Fruit fly (Drosophila melanogaster) whole organism, embryonic: Measurements from ENCODE around the gene CG5021.

Experiments
- Atf3 ChIP-seq: fragments of 200-800 bp; sonication (Bioruptor generic); optimal IDR thresholded peaks from 3 replicates; lab custom pipeline; 2016; ENCODE audit warnings: missing biosample characterization, missing genetic modification characterization
- Bdp1 ChIP-seq: fragments of 200-800 bp; sonication (Bioruptor generic); optimal IDR thresholded peaks from 3 replicates; lab custom pipeline; 2016; ENCODE audit warnings: missing biosample characterization, missing genetic modification characterization
- CG11695 ChIP-seq: fragments of 200-800 bp; sonication (Bioruptor generic); IDR thresholded peaks from 3 replicates; pipeline ENCODE4 v1.3.6; 2022; ENCODE audit warnings: missing biosample characterization, missing genetic modification characterization
- CG13894 ChIP-seq: fragments of 200-800 bp; sonication (Bioruptor generic); optimal IDR thresholded peaks from 3 replicates; lab custom pipeline; 2018; ENCODE audit warnings: missing biosample characterization, mild to moderate bottlenecking, missing genetic modification characterization, moderate library complexity
- CG14014 ChIP-seq: fragments of 200-800 bp; sonication (Bioruptor generic); IDR thresholded peaks from 2 replicates; pipeline ENCODE4 v1.3.6; 2022; ENCODE audit warnings: missing biosample characterization, missing genetic modification characterization
- CG14667 ChIP-seq: fragments of 200-800 bp; sonication (Bioruptor generic); IDR thresholded peaks from 2 replicates; pipeline ENCODE4 v1.3.6; 2022; ENCODE audit warnings: missing biosample characterization, missing genetic modification characterization
- CG15696 ChIP-seq: fragments of 200-800 bp; sonication (Bioruptor generic); optimal IDR thresholded peaks from 2 replicates; lab custom pipeline; 2019; ENCODE audit warnings: missing biosample characterization, mild to moderate bottlenecking, missing genetic modification characterization, moderate library complexity
- CG1603 ChIP-seq: fragments of 200-800 bp; sonication (Bioruptor generic); optimal IDR thresholded peaks from 2 replicates; lab custom pipeline; 2019; ENCODE audit warnings: missing biosample characterization, mild to moderate bottlenecking, missing genetic modification characterization, moderate library complexity
- CG17361 ChIP-seq: fragments of 200-800 bp; sonication (Bioruptor generic); IDR thresholded peaks from 3 replicates; pipeline ENCODE4 v1.3.6; 2022; ENCODE audit warnings: missing biosample characterization, missing genetic modification characterization
- CG2129 ChIP-seq: fragments of 200-800 bp; sonication (Bioruptor generic); IDR thresholded peaks from 2 replicates; pipeline ENCODE4 v1.3.6; 2022; ENCODE audit warnings: missing biosample characterization, missing genetic modification characterization; ENCODE audit not compliant: partially characterized antibody
- CG2199 ChIP-seq: fragments of 200-800 bp; sonication (Bioruptor generic); IDR thresholded peaks from 3 replicates; pipeline ENCODE4 v1.3.6; 2022; ENCODE audit warnings: missing biosample characterization, missing genetic modification characterization
- CG30403 ChIP-seq: fragments of 200-800 bp; sonication (Bioruptor generic); optimal IDR thresholded peaks from 3 replicates; lab custom pipeline; 2016; ENCODE audit warnings: missing biosample characterization, missing genetic modification characterization
- CG4328 ChIP-seq: fragments of 200-800 bp; sonication (Bioruptor generic); optimal IDR thresholded peaks from 3 replicates; lab custom pipeline; 2017; ENCODE audit warnings: missing biosample characterization, missing genetic modification reagents, missing genetic modification characterization
- CG4617 ChIP-seq: fragments of 200-800 bp; sonication (Bioruptor generic); optimal IDR thresholded peaks from 3 replicates; lab custom pipeline; 2016; ENCODE audit warnings: missing biosample characterization, missing genetic modification characterization, borderline replicate concordance
- CG5245 ChIP-seq: fragments of 200-800 bp; sonication (Bioruptor generic); optimal IDR thresholded peaks from 3 replicates; lab custom pipeline; 2016; ENCODE audit warnings: missing biosample characterization, missing genetic modification characterization
- CG6175 ChIP-seq: fragments of 200-800 bp; sonication (Bioruptor generic); IDR thresholded peaks from 3 replicates; pipeline ENCODE4 v1.3.6; 2022; ENCODE audit warnings: missing biosample characterization, missing genetic modification characterization
- CG7372 ChIP-seq: fragments of 200-800 bp; sonication (Bioruptor generic); IDR thresholded peaks from 2 replicates; pipeline ENCODE4 v1.3.6; 2022; ENCODE audit warnings: missing biosample characterization, missing genetic modification characterization
- CG7987 ChIP-seq: fragments of 200-800 bp; sonication (Bioruptor generic); optimal IDR thresholded peaks from 2 replicates; lab custom pipeline; 2018; ENCODE audit warnings: missing biosample characterization, mild to moderate bottlenecking, missing genetic modification characterization, moderate library complexity
- CG8359 ChIP-seq: fragments of 200-800 bp; sonication (Bioruptor generic); optimal IDR thresholded peaks from 2 replicates; lab custom pipeline; 2017; ENCODE audit warnings: missing biosample characterization, mild to moderate bottlenecking, missing genetic modification characterization, borderline replicate concordance
- CG8765 ChIP-seq: fragments of 200-800 bp; sonication (Bioruptor generic); IDR thresholded peaks from 2 replicates; pipeline ENCODE4 v1.3.6; 2022; ENCODE audit warnings: missing biosample characterization, missing genetic modification characterization
- CTCF ChIP-seq: fragments of 200-800 bp; sonication (Bioruptor generic); optimal IDR thresholded peaks from 2 replicates; lab custom pipeline; 2017; ENCODE audit warnings: missing biosample characterization, mild to moderate bottlenecking, missing genetic modification characterization, moderate library complexity
- CrebB ChIP-seq: fragments of 200-800 bp; sonication (Bioruptor generic); optimal IDR thresholded peaks from 3 replicates; lab custom pipeline; 2018; ENCODE audit warnings: missing biosample characterization, mild to moderate bottlenecking, missing genetic modification characterization
- Dref ChIP-seq: fragments of 200-800 bp; sonication (Bioruptor generic); IDR thresholded peaks from 2 replicates; pipeline ENCODE4 v1.3.6; 2022; ENCODE audit warnings: missing biosample characterization, missing genetic modification characterization
- Ets65A ChIP-seq: fragments of 200-800 bp; sonication (Bioruptor generic); peaks from one replicate; lab custom pipeline; 2016; ENCODE audit warnings: missing biosample characterization, missing genetic modification characterization
- Hr51 ChIP-seq, 2 experiments: fragments of 200-800 bp; sonication (Bioruptor generic); optimal IDR thresholded peaks; 2 replicates in 1 of 2; 3 replicates in 1 of 2; lab custom pipeline; 2016 to 2018; ENCODE audit warnings: missing biosample characterization in 2 of 2, missing genetic modification characterization in 2 of 2, mild to moderate bottlenecking in 1 of 2, moderate library complexity in 1 of 2
- Lim3 ChIP-seq: fragments of 200-800 bp; sonication (Bioruptor generic); IDR thresholded peaks from 2 replicates; pipeline ENCODE4 v1.3.6; 2022; ENCODE audit warnings: missing biosample characterization, missing genetic modification characterization
- Nf-YC ChIP-seq: fragments of 200-800 bp; optimal IDR thresholded peaks from 3 replicates; lab custom pipeline; 2019; ENCODE audit warnings: missing biosample characterization, mild to moderate bottlenecking, missing genetic modification characterization, moderate library complexity
- Rfx ChIP-seq: fragments of 200-800 bp; sonication (Bioruptor generic); IDR thresholded peaks from 2 replicates; pipeline ENCODE4 v1.3.6; 2022; ENCODE audit warnings: missing biosample characterization, missing genetic modification characterization
- Ssrp ChIP-seq: fragments of 200-800 bp; sonication (Bioruptor generic); optimal IDR thresholded peaks from 2 replicates; lab custom pipeline; 2018; ENCODE audit warnings: missing biosample characterization, mild to moderate bottlenecking, missing genetic modification characterization, moderate library complexity
- TFAM ChIP-seq: fragments of 200-800 bp; sonication (Bioruptor generic); optimal IDR thresholded peaks from 2 replicates; lab custom pipeline; 2017; ENCODE audit warnings: missing biosample characterization, missing genetic modification characterization, inconsistent platforms
- Vsx1 ChIP-seq: fragments of 200-800 bp; sonication (Bioruptor generic); optimal IDR thresholded peaks from 2 replicates; lab custom pipeline; 2017; ENCODE audit warnings: missing biosample characterization, mild to moderate bottlenecking, missing genetic modification characterization, missing genetic modification reagents
- YL-1 ChIP-seq: fragments of 200-800 bp; sonication (Bioruptor generic); optimal IDR thresholded peaks from 3 replicates; lab custom pipeline; 2017; ENCODE audit warnings: missing biosample characterization, mild to moderate bottlenecking, missing genetic modification characterization
- al ChIP-seq: fragments of 200-800 bp; sonication (Bioruptor generic); IDR thresholded peaks from 2 replicates; pipeline ENCODE4 v1.3.6; 2022; ENCODE audit warnings: missing biosample characterization, missing genetic modification characterization
- disco-r ChIP-seq: fragments of 200-800 bp; sonication (Bioruptor generic); optimal IDR thresholded peaks from 2 replicates; lab custom pipeline; 2016; ENCODE audit warnings: missing biosample characterization, missing genetic modification characterization
- dmrt11E ChIP-seq: fragments of 200-800 bp; sonication (Bioruptor generic); optimal IDR thresholded peaks from 3 replicates; lab custom pipeline; 2018; ENCODE audit warnings: missing biosample characterization, mild to moderate bottlenecking, missing genetic modification characterization, moderate library complexity
- esg ChIP-seq: fragments of 200-800 bp; sonication (Bioruptor generic); conservative IDR thresholded peaks from 2 replicates; pipeline ENCODE4 v1.3.6; 2022; ENCODE audit warnings: missing biosample characterization, missing genetic modification characterization
- exex ChIP-seq: fragments of 200-800 bp; sonication (Bioruptor generic); optimal IDR thresholded peaks from 4 replicates; lab custom pipeline; 2018; ENCODE audit warnings: missing biosample characterization, mild to moderate bottlenecking, missing genetic modification characterization, moderate library complexity
- fd102C ChIP-seq: fragments of 200-800 bp; sonication (Bioruptor generic); optimal IDR thresholded peaks from 2 replicates; lab custom pipeline; 2018; ENCODE audit warnings: missing biosample characterization, mild to moderate bottlenecking, missing genetic modification characterization, moderate library complexity
- fru ChIP-seq: fragments of >200 bp; optimal IDR thresholded peaks from 2 replicates; lab custom pipeline; 2017
- gce ChIP-seq: fragments of 200-800 bp; sonication (Bioruptor generic); IDR thresholded peaks from 3 replicates; pipeline ENCODE4 v1.3.6; 2022; ENCODE audit warnings: missing biosample characterization, missing genetic modification characterization
- hb ChIP-seq: fragments of 200-800 bp; sonication (Bioruptor generic); IDR thresholded peaks from 3 replicates; pipeline ENCODE4 v1.3.6; 2022; ENCODE audit warnings: missing biosample characterization, missing genetic modification characterization; ENCODE audit not compliant: partially characterized antibody
- ind ChIP-seq: fragments of 200-800 bp; sonication (Bioruptor generic); optimal IDR thresholded peaks from 3 replicates; lab custom pipeline; 2016; ENCODE audit warnings: missing biosample characterization, missing genetic modification characterization
- jing ChIP-seq: fragments of 200-800 bp; sonication (Bioruptor generic); optimal IDR thresholded peaks from 2 replicates; lab custom pipeline; 2018; ENCODE audit warnings: missing biosample characterization, mild to moderate bottlenecking, missing genetic modification characterization
- klu ChIP-seq: fragments of 200-800 bp; sonication (Bioruptor generic); IDR thresholded peaks from 2 replicates; pipeline ENCODE4 v1.3.6; 2022; ENCODE audit warnings: missing biosample characterization, missing genetic modification characterization
- rib ChIP-seq: fragments of 200-800 bp; sonication (Bioruptor generic); IDR thresholded peaks from 2 replicates; pipeline ENCODE4 v1.3.6; 2022; ENCODE audit warnings: missing biosample characterization, missing genetic modification characterization
- sc ChIP-seq, 3 experiments: fragments of >200 bp in 2 of 3; fragments of 200-800 bp in 1 of 3; sonication (Bioruptor generic) in 1 of 3; optimal IDR thresholded peaks; 2 replicates in 2 of 3; 3 replicates in 1 of 3; lab custom pipeline; 2017; ENCODE audit warnings: mild to moderate bottlenecking in 1 of 3, missing biosample characterization in 1 of 3, missing genetic modification characterization in 1 of 3, missing genetic modification reagents in 1 of 3
- slbo ChIP-seq: fragments of 200-800 bp; sonication (Bioruptor generic); IDR thresholded peaks from 2 replicates; pipeline ENCODE4 v1.3.6; 2022; ENCODE audit warnings: missing biosample characterization, missing genetic modification characterization
- slou ChIP-seq: fragments of 200-800 bp; sonication (Bioruptor generic); optimal IDR thresholded peaks from 3 replicates; lab custom pipeline; 2016; ENCODE audit warnings: missing biosample characterization, missing genetic modification characterization
- sr ChIP-seq: fragments of 200-800 bp; sonication (Bioruptor generic); IDR thresholded peaks from 3 replicates; pipeline ENCODE4 v1.3.6; 2022; ENCODE audit warnings: missing biosample characterization, missing genetic modification characterization
- wdn ChIP-seq: fragments of 200-800 bp; sonication (Bioruptor generic); IDR thresholded peaks from 2 replicates; pipeline ENCODE4 v1.3.6; 2022; ENCODE audit warnings: missing biosample characterization, missing genetic modification characterization
- wor ChIP-seq: fragments of 200-800 bp; sonication (Bioruptor generic); IDR thresholded peaks from 2 replicates; pipeline ENCODE4 v1.3.6; 2022; ENCODE audit warnings: missing biosample characterization, missing genetic modification characterization
- zfh1 ChIP-seq: fragments of 200-800 bp; sonication (Bioruptor generic); IDR thresholded peaks from 3 replicates; pipeline ENCODE4 v1.3.6; 2022; ENCODE audit warnings: missing biosample characterization, missing genetic modification characterization

Gene CG5021

dm6 chr3L:8950955-8951354 is 15.7 kb upstream of the CG5021 start (continued):
- TF ChIP-seq hb (GFP tag; lab: Robert Waterston, UW) (no peak), slou (no peak), CG8765 (GFP tag; lab: Robert Waterston, UW) (no peak), Atf3 (GFP tag; lab: Kevin White, UChicago) (no peak), sc (optimal IDR thresholded peaks at IDR 0.05; lab: Kevin White, UChicago) (no peak), sc (GFP tag; optimal IDR thresholded peaks at IDR 0.05; lab: Kevin White, UChicago) (no peak), CG2199 (GFP tag; lab: Robert Waterston, UW) (no peak), CrebB (tag; lab: Kevin White, UChicago) (no peak), CG7987 (GFP tag; lab: Kevin White, UChicago) (no peak), Hr51 (GFP tag; optimal IDR thresholded peaks at IDR 0.05; lab: Kevin White, UChicago) (peak in 1 of 2 experiments; percentile 74), Rfx (peak; percentile 20; the same call in 1 of the 2 replicates), rib (no peak), CG13894 (tag; lab: Kevin White, UChicago) (peak; percentile 57), CG5245 (no peak), al (GFP tag; lab: Robert Waterston, UW) (no peak), sr (GFP tag; lab: Robert Waterston, UW) (no peak), CG4617 (GFP tag; lab: Kevin White, UChicago) (no peak), CG11695 (GFP tag; lab: Robert Waterston, UW) (peak; percentile 59; the same call in 2 of the 3 replicates), Ssrp (peak; percentile 67), CG17361 (peak; percentile 83), slbo (GFP tag; lab: Robert Waterston, UW) (peak; percentile 43), TFAM (GFP tag; lab: Kevin White, UChicago) (no peak), CG15696 (tag; lab: Kevin White, UChicago) (no peak), klu (GFP tag; lab: Robert Waterston, UW) (no peak), CG7372 (no peak), Nf-YC (tag; lab: Kevin White, UChicago) (peak; percentile 7), Lim3 (no peak), CG1603 (no peak), Bdp1 (GFP tag; lab: Kevin White, UChicago) (no peak), YL-1 (GFP tag; lab: Kevin White, UChicago) (peak; percentile 1), CG2129 (GFP tag; lab: Robert Waterston, UW) (no peak), CG14667 (no peak), dmrt11E (tag; lab: Kevin White, UChicago) (peak; percentile 20), CG6175 (GFP tag; lab: Robert Waterston, UW) (no peak), exex (tag; lab: Kevin White, UChicago) (no peak), CG14014 (GFP tag; lab: Robert Waterston, UW) (0 out of 2 replicates have a peak, but pooled peaks have one; percentile 26), esg (peak; percentile 23; the same call in 1 of the 2 replicates), ind (GFP tag; lab: Kevin White, UChicago) (peak; percentile 57), disco-r (GFP tag; lab: Kevin White, UChicago) (no peak), fru (lab: Kevin White, UChicago) (no peak), jing (GFP tag; lab: Kevin White, UChicago) (no peak), Ets65A (no peak), CTCF (GFP tag; lab: Kevin White, UChicago) (no peak), CG8359 (peak; percentile 45), Vsx1 (GFP tag; lab: Kevin White, UChicago) (no peak), CG4328 (no peak), fd102C (GFP tag; lab: Kevin White, UChicago) (no peak), zfh1 (no peak), CG30403 (GFP tag; lab: Kevin White, UChicago) (peak; percentile 26), Dref (no peak), wor (GFP tag; lab: Robert Waterston, UW) (0 out of 2 replicates have a peak, but pooled peaks have one; percentile 23), gce (GFP tag; lab: Robert Waterston, UW) (no peak), wdn (no peak)
